Worm (Caenorhabditis elegans): ENCODE data around the gene C10G8.2.

- TF ChIP-seq flt-1 (GFP tag; IDR thresholded peaks at IDR 0.05): no peak
- no peak for TF ChIP-seq cog-1 (tag; optimal IDR thresholded peaks at IDR 0.05)
Observed at ce11 chrV:5330967-5331366, 16.8 kb downstream of the C10G8.2 start, which contains the start of gene srg-26.
